Fruit fly (Drosophila melanogaster) whole organism, embryonic: ENCODE results near the gene Teh1.

Source experiments
- Aef1 ChIP-seq: fragments of 200-800 bp; sonication (Bioruptor generic); IDR thresholded peaks from 3 replicates; pipeline ENCODE4 v1.3.6; 2022; ENCODE audit warnings: missing biosample characterization, missing genetic modification characterization
- Atf6 ChIP-seq: fragments of 200-800 bp; sonication (Bioruptor generic); IDR thresholded peaks from 2 replicates; pipeline ENCODE4 v1.3.6; 2022; ENCODE audit warnings: missing biosample characterization, missing genetic modification characterization
- Bgb ChIP-seq: fragments of 200-800 bp; sonication (Bioruptor generic); IDR thresholded peaks from 2 replicates; pipeline ENCODE4 v1.3.6; 2022; ENCODE audit warnings: missing biosample characterization, missing genetic modification characterization; ENCODE audit not compliant: partially characterized antibody
- Blimp-1 ChIP-seq: fragments of 200-800 bp; sonication (Bioruptor generic); optimal IDR thresholded peaks from 3 replicates; lab custom pipeline; 2018; ENCODE audit warnings: missing biosample characterization, missing genetic modification characterization, mild to moderate bottlenecking, moderate library complexity, missing genetic modification reagents
- CG11695 ChIP-seq: fragments of 200-800 bp; sonication (Bioruptor generic); IDR thresholded peaks from 3 replicates; pipeline ENCODE4 v1.3.6; 2022; ENCODE audit warnings: missing biosample characterization, missing genetic modification characterization
- CG12219 ChIP-seq: fragments of 200-800 bp; sonication (Bioruptor generic); optimal IDR thresholded peaks from 3 replicates; lab custom pipeline; 2018; ENCODE audit warnings: missing biosample characterization, mild to moderate bottlenecking, missing genetic modification characterization
- CG14014 ChIP-seq: fragments of 200-800 bp; sonication (Bioruptor generic); IDR thresholded peaks from 2 replicates; pipeline ENCODE4 v1.3.6; 2022; ENCODE audit warnings: missing biosample characterization, missing genetic modification characterization
- CG17802 ChIP-seq: fragments of 200-800 bp; sonication (Bioruptor generic); optimal IDR thresholded peaks from 2 replicates; lab custom pipeline; 2018; ENCODE audit warnings: missing biosample characterization, mild to moderate bottlenecking, missing genetic modification characterization, moderate library complexity
- CG18011 ChIP-seq: fragments of 200-800 bp; sonication (Bioruptor generic); optimal IDR thresholded peaks from 2 replicates; lab custom pipeline; 2017; ENCODE audit warnings: missing biosample characterization, missing genetic modification characterization, mild to moderate bottlenecking, moderate library complexity, missing genotype
- CG18764 ChIP-seq: fragments of 200-800 bp; sonication (Bioruptor generic); optimal IDR thresholded peaks from 3 replicates; lab custom pipeline; 2016; ENCODE audit warnings: missing biosample characterization, missing genetic modification characterization
- CG2129 ChIP-seq: fragments of 200-800 bp; sonication (Bioruptor generic); IDR thresholded peaks from 2 replicates; pipeline ENCODE4 v1.3.6; 2022; ENCODE audit warnings: missing biosample characterization, missing genetic modification characterization; ENCODE audit not compliant: partially characterized antibody
- CG3065 ChIP-seq: fragments of 200-800 bp; sonication (Bioruptor generic); optimal IDR thresholded peaks from 2 replicates; lab custom pipeline; 2016; ENCODE audit warnings: missing biosample characterization, missing genetic modification characterization
- CG32767 ChIP-seq: fragments of 200-800 bp; sonication (Bioruptor generic); IDR thresholded peaks from 2 replicates; pipeline ENCODE4 v1.3.6; 2022; ENCODE audit warnings: missing biosample characterization, missing genetic modification characterization
- CG3407 ChIP-seq: fragments of 200-800 bp; sonication (Bioruptor generic); optimal IDR thresholded peaks from 2 replicates; lab custom pipeline; 2018; ENCODE audit warnings: missing biosample characterization, mild to moderate bottlenecking, missing genetic modification characterization
- CG3726 ChIP-seq: fragments of 200-800 bp; sonication (Bioruptor generic); IDR thresholded peaks from 3 replicates; pipeline ENCODE4, ENCODE4 v1.3.6; 2022; ENCODE audit warnings: missing biosample characterization, missing genetic modification characterization
- CG43689 ChIP-seq: fragments of 200-800 bp; sonication (Bioruptor generic); IDR thresholded peaks from 2 replicates; pipeline ENCODE4 v1.3.6; 2022; ENCODE audit warnings: missing biosample characterization, missing genetic modification characterization
- CG7271 ChIP-seq: fragments of 200-800 bp; sonication (Bioruptor generic); optimal IDR thresholded peaks from 2 replicates; lab custom pipeline; 2018; ENCODE audit warnings: missing biosample characterization, mild to moderate bottlenecking, missing genetic modification characterization, moderate library complexity
- CG8290 ChIP-seq, 3 experiments: fragments of 200-800 bp; sonication (Bioruptor generic); optimal IDR thresholded peaks; 2 replicates each; lab custom pipeline; 2016 to 2019; ENCODE audit warnings: missing biosample characterization in 3 of 3, missing genetic modification characterization in 3 of 3, mild to moderate bottlenecking in 2 of 3, moderate library complexity in 1 of 3
- CG8924 ChIP-seq: fragments of 200-800 bp; optimal IDR thresholded peaks from 3 replicates; lab custom pipeline; 2019; ENCODE audit warnings: missing biosample characterization, mild to moderate bottlenecking, missing genetic modification characterization, moderate library complexity
- Doc2 ChIP-seq: fragments of 200-800 bp; sonication (Bioruptor generic); IDR thresholded peaks from 2 replicates; pipeline ENCODE4 v1.3.6; 2022; ENCODE audit warnings: missing biosample characterization, missing genetic modification characterization
- HLH54F ChIP-seq: fragments of 200-800 bp; sonication (Bioruptor generic); optimal IDR thresholded peaks from 3 replicates; lab custom pipeline; 2016; ENCODE audit warnings: missing biosample characterization, missing genetic modification characterization
- HmgZ ChIP-seq: fragments of 200-800 bp; sonication (Bioruptor generic); optimal IDR thresholded peaks from 2 replicates; lab custom pipeline; 2018; ENCODE audit warnings: missing biosample characterization, mild to moderate bottlenecking, missing genetic modification characterization
- Myb ChIP-seq: fragments of 200-800 bp; sonication (Bioruptor generic); optimal IDR thresholded peaks from 2 replicates; lab custom pipeline; 2016; ENCODE audit warnings: missing biosample characterization, missing genetic modification characterization
- NC2β ChIP-seq: fragments of 200-800 bp; sonication (Bioruptor generic); optimal IDR thresholded peaks from 2 replicates; lab custom pipeline; 2016; ENCODE audit warnings: missing biosample characterization, missing genetic modification characterization
- NK7.1 ChIP-seq: fragments of 200-800 bp; sonication (Bioruptor generic); optimal IDR thresholded peaks from 3 replicates; lab custom pipeline; 2016; ENCODE audit warnings: missing biosample characterization, missing genetic modification characterization
- Nf-YB ChIP-seq: fragments of 200-800 bp; sonication (Bioruptor generic); optimal IDR thresholded peaks from 3 replicates; lab custom pipeline; 2019; ENCODE audit warnings: missing biosample characterization, mild to moderate bottlenecking, missing genetic modification characterization, moderate library complexity
- Opbp ChIP-seq: fragments of 200-800 bp; sonication (Bioruptor generic); IDR thresholded peaks from 3 replicates; pipeline ENCODE4 v1.3.6; 2022; ENCODE audit warnings: missing biosample characterization, missing genetic modification characterization; ENCODE audit not compliant: partially characterized antibody
- TFAM ChIP-seq: fragments of 200-800 bp; sonication (Bioruptor generic); optimal IDR thresholded peaks from 2 replicates; lab custom pipeline; 2017; ENCODE audit warnings: missing biosample characterization, missing genetic modification characterization, inconsistent platforms
- Taf1 ChIP-seq: fragments of 200-800 bp; sonication (Bioruptor generic); IDR thresholded peaks from 2 replicates; pipeline ENCODE4 v1.3.6; 2022; ENCODE audit warnings: missing biosample characterization, missing genetic modification characterization
- abd-A ChIP-seq: fragments of 200-800 bp; sonication (Bioruptor generic); optimal IDR thresholded peaks from 3 replicates; lab custom pipeline; 2019; ENCODE audit warnings: missing biosample characterization, mild to moderate bottlenecking, missing genetic modification characterization, moderate library complexity
- cwo ChIP-seq: fragments of 200-800 bp; sonication (Bioruptor generic); optimal IDR thresholded peaks from 3 replicates; lab custom pipeline; 2017; ENCODE audit warnings: missing biosample characterization, missing genetic modification characterization, mild to moderate bottlenecking, moderate library complexity, missing genetic modification reagents
- dati ChIP-seq: fragments of 200-800 bp; sonication (Bioruptor generic); IDR thresholded peaks from 2 replicates; pipeline ENCODE4 v1.3.6; 2022; ENCODE audit warnings: missing biosample characterization, missing genetic modification characterization
- dmrt99B ChIP-seq: fragments of 200-800 bp; sonication (Bioruptor generic); optimal IDR thresholded peaks from 2 replicates; lab custom pipeline; 2018; ENCODE audit warnings: missing biosample characterization, mild to moderate bottlenecking, missing genetic modification characterization, moderate library complexity
- gce ChIP-seq: fragments of 200-800 bp; sonication (Bioruptor generic); IDR thresholded peaks from 3 replicates; pipeline ENCODE4 v1.3.6; 2022; ENCODE audit warnings: missing biosample characterization, missing genetic modification characterization
- gfzf ChIP-seq: fragments of 200-800 bp; sonication (Bioruptor generic); optimal IDR thresholded peaks from 2 replicates; lab custom pipeline; 2016; ENCODE audit warnings: missing biosample characterization, mild to moderate bottlenecking, missing genetic modification characterization, moderate library complexity
- hb ChIP-seq: fragments of 200-800 bp; sonication (Bioruptor generic); IDR thresholded peaks from 3 replicates; pipeline ENCODE4 v1.3.6; 2022; ENCODE audit warnings: missing biosample characterization, missing genetic modification characterization; ENCODE audit not compliant: partially characterized antibody
- hth ChIP-seq: fragments of >200 bp; optimal IDR thresholded peaks from 2 replicates; lab custom pipeline; 2017; ENCODE audit warnings: inconsistent platforms
- jumu ChIP-seq: fragments of 200-800 bp; sonication (Bioruptor generic); optimal IDR thresholded peaks from 3 replicates; lab custom pipeline; 2016; ENCODE audit warnings: missing biosample characterization, missing genetic modification characterization
- ken ChIP-seq: fragments of 200-800 bp; sonication (Bioruptor generic); IDR thresholded peaks from 3 replicates; pipeline ENCODE4 v1.3.6; 2022; ENCODE audit warnings: missing biosample characterization, missing genetic modification characterization
- klu ChIP-seq: fragments of 200-800 bp; sonication (Bioruptor generic); IDR thresholded peaks from 2 replicates; pipeline ENCODE4 v1.3.6; 2022; ENCODE audit warnings: missing biosample characterization, missing genetic modification characterization
- lab ChIP-seq: fragments of 200-800 bp; sonication (Bioruptor generic); optimal IDR thresholded peaks from 3 replicates; lab custom pipeline; 2017; ENCODE audit warnings: missing biosample characterization, missing genetic modification characterization, mild to moderate bottlenecking, moderate library complexity, missing genetic modification reagents
- nmo ChIP-seq: fragments of 200-800 bp; sonication (Bioruptor generic); optimal IDR thresholded peaks from 2 replicates; lab custom pipeline; 2018; ENCODE audit warnings: missing biosample characterization, mild to moderate bottlenecking, missing genetic modification characterization, moderate library complexity
- pan ChIP-seq, 4 experiments: fragments of >200 bp in 3 of 4; fragments of 200-800 bp in 1 of 4; sonication (Bioruptor generic) in 1 of 4; optimal IDR thresholded peaks in 3 of 4; IDR thresholded peaks in 1 of 4; 2 replicates each; pipeline versions ENCODE4 v1.3.6 to Lab custom; 2017 to 2022; ENCODE audit warnings: missing biosample characterization in 2 of 4, missing genetic modification characterization in 2 of 4, mixed read lengths in 1 of 4
- sob ChIP-seq: fragments of 200-800 bp; sonication (Bioruptor generic); IDR thresholded peaks from 2 replicates; pipeline ENCODE4 v1.3.6; 2022; ENCODE audit warnings: missing biosample characterization, missing genetic modification characterization
- sqz ChIP-seq: fragments of 200-800 bp; sonication (Bioruptor generic); optimal IDR thresholded peaks from 3 replicates; lab custom pipeline; 2018; ENCODE audit warnings: missing biosample characterization, mild to moderate bottlenecking, missing genetic modification characterization
- stwl ChIP-seq: fragments of 200-800 bp; sonication (Bioruptor generic); optimal IDR thresholded peaks from 3 replicates; lab custom pipeline; 2018; ENCODE audit warnings: missing biosample characterization, mild to moderate bottlenecking, missing genetic modification characterization, moderate library complexity
- twi ChIP-seq: fragments of 200-800 bp; optimal IDR thresholded peaks from 2 replicates; lab custom pipeline; 2019; ENCODE audit warnings: missing biosample characterization, mild to moderate bottlenecking, missing genetic modification characterization, moderate library complexity
- tx ChIP-seq: fragments of 200-800 bp; sonication (Bioruptor generic); optimal IDR thresholded peaks from 2 replicates; lab custom pipeline; 2016; ENCODE audit warnings: missing biosample characterization, missing genetic modification characterization
- usp ChIP-seq: fragments of >200 bp; optimal IDR thresholded peaks from 2 replicates; lab custom pipeline; 2017; ENCODE audit warnings: missing biosample characterization, missing genetic modification characterization
- z ChIP-seq: fragments of 200-800 bp; sonication (Bioruptor generic); IDR thresholded peaks from 3 replicates; pipeline ENCODE4 v1.3.6; 2022; ENCODE audit warnings: missing biosample characterization, missing genetic modification characterization
- zfh1 ChIP-seq: fragments of 200-800 bp; sonication (Bioruptor generic); IDR thresholded peaks from 3 replicates; pipeline ENCODE4 v1.3.6; 2022; ENCODE audit warnings: missing biosample characterization, missing genetic modification characterization

The Teh1 gene

dm6 chr3R:9793018-9793417 lies 74.9 kb downstream of the Teh1 start, which contains the start of gene CG8516 (continued):
- TF ChIP-seq CG8290 (GFP tag; optimal IDR thresholded peaks at IDR 0.05; lab: Kevin White, UChicago) = no peak
- no peak for TF ChIP-seq CG8290 (tag; optimal IDR thresholded peaks at IDR 0.05; lab: Kevin White, UChicago)
- TF ChIP-seq jumu (GFP tag; lab: Kevin White, UChicago) = no peak
- no peak for TF ChIP-seq sqz (GFP tag; lab: Kevin White, UChicago)
- TF ChIP-seq NK7.1 = no peak
- no peak for TF ChIP-seq gce (GFP tag; lab: Robert Waterston, UW)
- TF ChIP-seq CG3407 (GFP tag; lab: Kevin White, UChicago) = no peak
- TF ChIP-seq CG8924 = peak; percentile 23
- TF ChIP-seq hb (GFP tag; lab: Robert Waterston, UW) = no peak
- TF ChIP-seq klu (GFP tag; lab: Robert Waterston, UW) = no peak
- peak; percentile 67 for TF ChIP-seq Aef1 (GFP tag; lab: Robert Waterston, UW)
- TF ChIP-seq CG11695 (GFP tag; lab: Robert Waterston, UW) = 0 out of 3 replicates have a peak, but pooled peaks have one; percentile 16
- no peak for TF ChIP-seq lab
- no peak for TF ChIP-seq CG18764 (GFP tag; lab: Kevin White, UChicago)
- TF ChIP-seq CG32767 = no peak
- TF ChIP-seq CG43689 (GFP tag; lab: Robert Waterston, UW) = no peak
- no peak for TF ChIP-seq Atf6 (GFP tag; lab: Robert Waterston, UW)
- TF ChIP-seq CG3065 (GFP tag; lab: Kevin White, UChicago) = no peak
- TF ChIP-seq HLH54F (GFP tag; lab: Kevin White, UChicago) = no peak
- no peak for TF ChIP-seq CG18011 (GFP tag; lab: Kevin White, UChicago)
- TF ChIP-seq Nf-YB (GFP tag; lab: Kevin White, UChicago) = no peak
- no peak for TF ChIP-seq tx
- no peak for TF ChIP-seq cwo
- TF ChIP-seq abd-A (tag; lab: Kevin White, UChicago) = no peak
- TF ChIP-seq TFAM = no peak
- no peak for TF ChIP-seq NC2β (GFP tag; lab: Kevin White, UChicago)
- no peak for TF ChIP-seq Opbp (GFP tag; lab: Robert Waterston, UW)
- peak; percentile 67 for TF ChIP-seq HmgZ (tag; lab: Kevin White, UChicago)
- no peak for TF ChIP-seq dmrt99B (tag; lab: Kevin White, UChicago)
- TF ChIP-seq sob = no peak
- no peak for TF ChIP-seq Blimp-1 (GFP tag; lab: Kevin White, UChicago)
- no peak for TF ChIP-seq hth
- TF ChIP-seq gfzf = peak; percentile 93
- TF ChIP-seq dati (GFP tag; lab: Robert Waterston, UW) = no peak
- TF ChIP-seq CG12219 (GFP tag; lab: Kevin White, UChicago) = no peak
- no peak for TF ChIP-seq ken (GFP tag; lab: Robert Waterston, UW)
- TF ChIP-seq z = no peak
- no peak for TF ChIP-seq zfh1 (GFP tag; lab: Robert Waterston, UW)
- TF ChIP-seq Myb = peak; percentile 95
- TF ChIP-seq Doc2 (GFP tag; lab: Robert Waterston, UW) = no peak
- TF ChIP-seq CG14014 = no peak
- TF ChIP-seq CG7271 (tag; lab: Kevin White, UChicago) = no peak
- TF ChIP-seq CG3726 (GFP tag; lab: Robert Waterston, UW) = no peak
- TF ChIP-seq CG17802 (tag; lab: Kevin White, UChicago) = no peak
- TF ChIP-seq nmo (GFP tag; lab: Kevin White, UChicago) = peak; percentile 36
- TF ChIP-seq Bgb (GFP tag; lab: Robert Waterston, UW) = no peak
- no peak for TF ChIP-seq Taf1 (GFP tag; lab: Robert Waterston, UW)
- TF ChIP-seq twi (tag; lab: Kevin White, UChicago) = no peak
- TF ChIP-seq pan (optimal IDR thresholded peaks at IDR 0.05; lab: Kevin White, UChicago) = no peak
- TF ChIP-seq pan (GFP tag; optimal IDR thresholded peaks at IDR 0.05 in 1 of 2, IDR thresholded peaks at IDR 0.05 in 1 of 2) = no peak
- no peak for TF ChIP-seq usp
- no peak for TF ChIP-seq CG2129 (GFP tag; lab: Robert Waterston, UW)
- peak; percentile 81 for TF ChIP-seq stwl (tag; lab: Kevin White, UChicago)
